Worm (Caenorhabditis elegans): ENCODE measurements around the gene pgm-3.

DNA sequence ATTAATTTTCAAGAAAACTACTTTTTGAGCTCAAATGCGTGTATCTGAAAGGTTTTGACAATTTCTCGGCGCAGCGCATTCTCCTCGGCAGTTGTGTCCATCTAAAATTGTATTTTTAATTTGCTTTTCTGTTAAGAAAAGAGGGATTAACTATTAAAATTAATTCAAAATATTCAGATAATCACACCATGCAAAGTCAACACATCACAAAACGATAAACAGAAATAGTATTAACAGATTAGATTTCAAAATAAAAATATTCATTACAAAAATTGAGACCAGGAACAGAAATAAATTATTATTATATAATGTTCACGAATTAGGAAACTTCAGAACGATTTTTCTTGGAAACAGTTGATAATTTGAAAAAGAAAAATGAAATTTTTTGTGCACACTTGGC lies 39.0 kb upstream of the pgm-3 start, which contains the start of gene pole-2:
- TF ChIP-seq flt-1 (GFP tag; IDR thresholded peaks at IDR 0.05), result no peak
- TF ChIP-seq med-1 (GFP tag; optimal IDR thresholded peaks at IDR 0.05; ENCODE audit: insufficient read depth), result no peak
- no peak for TF ChIP-seq klf-2 (GFP tag; conservative IDR thresholded peaks at IDR 0.05)
- no peak for TF ChIP-seq ref-1 (GFP tag; conservative IDR thresholded peaks at IDR 0.05)
